Fruit fly (Drosophila melanogaster): ENCODE measurements around the gene dmt.
"Not testable (repeated sequence)": the region's sequence is repeated elsewhere in the genome, so short reads cannot be mapped to it uniquely, and the experiment has no call there.

- TF ChIP-seq pzg (GFP tag; optimal IDR thresholded peaks at IDR 0.05); CG12744 (GFP tag; optimal IDR thresholded peaks at IDR 0.05); fru (optimal IDR thresholded peaks at IDR 0.05); pnt (GFP tag; optimal IDR thresholded peaks at IDR 0.05); stc (GFP tag; IDR thresholded peaks at IDR 0.05); zf30C (GFP tag; optimal IDR thresholded peaks at IDR 0.05); insv (GFP tag; optimal IDR thresholded peaks at IDR 0.05): not testable (repeated sequence)
Measured at dm6 chr3R:9692675-9693129, 18.2 kb upstream of the dmt start, which contains the start of the genes Unc-115b, p24-2 and CG32939.
